Fruit fly (Drosophila melanogaster) whole organism, wandering third instar larva: ENCODE data around the gene CG4660.

Experiments
- Abd-B ChIP-seq: fragments of >200 bp; optimal IDR thresholded peaks from 2 replicates; lab custom pipeline; 2017; ENCODE audit warnings: missing biosample characterization, missing genetic modification characterization
- CG32264 ChIP-seq: fragments of 200-800 bp; sonication (Bioruptor generic); optimal IDR thresholded peaks from 2 replicates; lab custom pipeline; 2016; ENCODE audit warnings: missing biosample characterization, missing genetic modification characterization
- CG9705 ChIP-seq: fragments of 200-800 bp; sonication (Bioruptor generic); optimal IDR thresholded peaks from 2 replicates; lab custom pipeline; 2018; ENCODE audit warnings: missing biosample characterization, mild to moderate bottlenecking, missing genetic modification characterization
- Dfd ChIP-seq: fragments of >200 bp; optimal IDR thresholded peaks from 2 replicates; lab custom pipeline; 2017; ENCODE audit warnings: missing biosample characterization, missing genetic modification characterization
- Dif ChIP-seq: fragments of 200-275, 200-300 bp; sonication (Bioruptor generic); optimal IDR thresholded peaks from 2 replicates; lab custom pipeline; 2018; ENCODE audit warnings: missing biosample characterization, missing genetic modification characterization; ENCODE audit not compliant: partially characterized antibody
- HLH106 ChIP-seq: fragments of 200-800 bp; optimal IDR thresholded peaks from 3 replicates; lab custom pipeline; 2019; ENCODE audit warnings: missing biosample characterization, mild to moderate bottlenecking, missing genetic modification characterization, moderate library complexity
- Hnf4 ChIP-seq: fragments of 200-800 bp; sonication (Bioruptor generic); optimal IDR thresholded peaks from 2 replicates; lab custom pipeline; 2016; ENCODE audit warnings: missing biosample characterization, mild to moderate bottlenecking, missing genetic modification characterization
- Hr78 ChIP-seq: fragments of >200 bp; optimal IDR thresholded peaks from 2 replicates; lab custom pipeline; 2017; ENCODE audit warnings: missing biosample characterization, missing genetic modification characterization
- Hr83 ChIP-seq: fragments of 200-300 bp; sonication (Bioruptor generic); optimal IDR thresholded peaks from 2 replicates; lab custom pipeline; 2016; ENCODE audit warnings: missing biosample characterization, mild to moderate bottlenecking, missing genetic modification characterization, moderate library complexity; ENCODE audit not compliant: poor library complexity, severe bottlenecking
- Jra ChIP-seq: sonication (Bioruptor generic); optimal IDR thresholded peaks from 2 replicates; lab custom pipeline; 2016; ENCODE audit warnings: missing biosample characterization, missing genetic modification characterization
- Mio ChIP-seq: sonication (Bioruptor generic); optimal IDR thresholded peaks from 2 replicates; lab custom pipeline; 2016; ENCODE audit warnings: missing biosample characterization, missing genetic modification characterization
- N ChIP-seq: fragments of >200 bp; optimal IDR thresholded peaks from 2 replicates; lab custom pipeline; 2018; ENCODE audit warnings: missing biosample characterization, missing external identifiers, missing genetic modification characterization
- OdsH ChIP-seq: fragments of 200-800 bp; sonication (Bioruptor generic); optimal IDR thresholded peaks from 2 replicates; lab custom pipeline; 2016; ENCODE audit warnings: missing biosample characterization, mild to moderate bottlenecking, missing genetic modification characterization
- Rel ChIP-seq, 2 experiments: fragments of 200-800 bp; sonication (Bioruptor generic) in 1 of 2; optimal IDR thresholded peaks; 2 replicates in 1 of 2; 3 replicates in 1 of 2; lab custom pipeline; 2016 to 2019; ENCODE audit warnings: mild to moderate bottlenecking in 2 of 2, missing biosample characterization in 2 of 2, missing genetic modification characterization in 2 of 2, moderate library complexity in 1 of 2
- Sp1 ChIP-seq: fragments of 200-800 bp; sonication (Bioruptor generic); optimal IDR thresholded peaks from 3 replicates; lab custom pipeline; 2019; ENCODE audit warnings: missing biosample characterization, mild to moderate bottlenecking, missing genetic modification characterization, moderate library complexity
- Vsx2 ChIP-seq: fragments of 200-300, 225-300 bp; sonication (Bioruptor generic); optimal IDR thresholded peaks from 2 replicates; lab custom pipeline; 2018; ENCODE audit warnings: missing biosample characterization, missing genetic modification characterization; ENCODE audit not compliant: partially characterized antibody
- br ChIP-seq: fragments of 200-800 bp; sonication (Bioruptor generic); optimal IDR thresholded peaks from 2 replicates; lab custom pipeline; 2016; ENCODE audit warnings: missing biosample characterization, missing genetic modification characterization
- dl ChIP-seq, 2 experiments: fragments of 175-275, 200-275 bp in 1 of 2; fragments of 200-275 bp in 1 of 2; sonication (Bioruptor generic); optimal IDR thresholded peaks; lab custom pipeline; 2018; ENCODE audit warnings: mild to moderate bottlenecking in 2 of 2, missing biosample characterization in 2 of 2, missing genetic modification characterization in 2 of 2, moderate library complexity in 2 of 2; ENCODE audit not compliant: partially characterized antibody in 2 of 2, insufficient read depth in 1 of 2
- dmrt93B ChIP-seq: fragments of 200-800 bp; sonication (Bioruptor generic); optimal IDR thresholded peaks from 2 replicates; lab custom pipeline; 2018; ENCODE audit warnings: missing biosample characterization, mild to moderate bottlenecking, missing genetic modification characterization
- dsf ChIP-seq: sonication (Bioruptor generic); optimal IDR thresholded peaks from 2 replicates; lab custom pipeline; 2016; ENCODE audit warnings: missing biosample characterization, missing genetic modification characterization, borderline replicate concordance
- ey ChIP-seq: fragments of 200-800 bp; sonication (Bioruptor generic); optimal IDR thresholded peaks from 2 replicates; lab custom pipeline; 2016; ENCODE audit warnings: missing biosample characterization, missing genetic modification characterization
- foxo ChIP-seq, 2 experiments: fragments of 200-800 bp; sonication (Bioruptor generic); optimal IDR thresholded peaks; 2 replicates in 1 of 2; 3 replicates in 1 of 2; lab custom pipeline; 2016 to 2017; ENCODE audit warnings: missing biosample characterization in 2 of 2, missing genetic modification characterization in 2 of 2
- fru ChIP-seq: fragments of 200-800 bp; sonication (Bioruptor generic); optimal IDR thresholded peaks from 3 replicates; lab custom pipeline; 2016; ENCODE audit warnings: missing biosample characterization, mild to moderate bottlenecking, missing genetic modification characterization
- h ChIP-seq: fragments of 200-800 bp; sonication (Bioruptor generic); optimal IDR thresholded peaks from 3 replicates; lab custom pipeline; 2016; ENCODE audit warnings: missing biosample characterization, mild to moderate bottlenecking, missing genetic modification characterization
- lola ChIP-seq: fragments of >200 bp; optimal IDR thresholded peaks from 2 replicates; lab custom pipeline; 2017; ENCODE audit warnings: missing biosample characterization, missing genetic modification characterization
- psq ChIP-seq: fragments of 200-800 bp; sonication (Bioruptor generic); optimal IDR thresholded peaks from 3 replicates; lab custom pipeline; 2017; ENCODE audit warnings: missing biosample characterization, mild to moderate bottlenecking, missing genetic modification characterization, moderate library complexity
- rgr ChIP-seq: fragments of 200-800 bp; sonication (Bioruptor generic); optimal IDR thresholded peaks from 3 replicates; lab custom pipeline; 2016; ENCODE audit warnings: missing biosample characterization, mild to moderate bottlenecking, missing genetic modification characterization
- sage ChIP-seq: fragments of 200-800 bp; sonication (Bioruptor generic); optimal IDR thresholded peaks from 2 replicates; lab custom pipeline; 2016; ENCODE audit warnings: missing biosample characterization, mild to moderate bottlenecking, missing genetic modification characterization
- sv ChIP-seq: fragments of 200-800 bp; sonication (Bioruptor generic); optimal IDR thresholded peaks from 3 replicates; lab custom pipeline; 2016; ENCODE audit warnings: missing biosample characterization, missing genetic modification characterization
- tai ChIP-seq: sonication (Bioruptor generic); optimal IDR thresholded peaks from 2 replicates; lab custom pipeline; 2016; ENCODE audit warnings: missing biosample characterization, missing genetic modification characterization
- usp ChIP-seq: fragments of >200 bp; optimal IDR thresholded peaks from 2 replicates; lab custom pipeline; 2017; ENCODE audit warnings: missing biosample characterization, missing genetic modification characterization

CG4660 gene

DNA sequence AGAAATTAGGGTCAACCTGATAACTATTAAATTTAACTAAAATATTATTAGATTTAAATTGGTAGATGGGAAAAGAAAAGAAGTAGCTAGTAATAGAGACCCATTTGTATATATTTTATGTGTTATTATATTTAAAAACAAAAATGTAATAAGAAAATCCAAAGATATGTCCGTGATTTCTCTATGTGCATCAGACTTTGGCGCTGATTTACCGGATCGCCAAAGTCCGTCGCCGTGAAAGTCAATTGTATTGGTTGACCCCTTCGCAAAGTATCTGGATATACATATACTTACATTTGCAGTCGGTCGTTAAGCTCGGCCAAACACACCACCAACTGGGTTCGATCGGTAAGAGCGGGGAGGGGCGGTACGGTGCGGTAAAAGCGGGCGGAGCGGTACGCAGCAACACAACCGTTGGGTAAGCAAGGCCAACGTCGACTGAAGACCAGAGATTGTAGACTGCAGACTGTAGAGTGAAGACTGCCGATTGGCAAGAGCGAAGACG, 4.1 kb downstream of the CG4660 start (continued):
- TF ChIP-seq CG9705 (GFP tag; lab: Kevin White, UChicago) (peak; percentile 25), Hr83 (GFP tag; lab: Kevin White, UChicago) (no peak), foxo (GFP tag; optimal IDR thresholded peaks at IDR 0.05; lab: Kevin White, UChicago) (peak in 1 of 2 experiments; percentile 50)
- TF ChIP-seq, all 38 proteins: peak for 10

DNA sequence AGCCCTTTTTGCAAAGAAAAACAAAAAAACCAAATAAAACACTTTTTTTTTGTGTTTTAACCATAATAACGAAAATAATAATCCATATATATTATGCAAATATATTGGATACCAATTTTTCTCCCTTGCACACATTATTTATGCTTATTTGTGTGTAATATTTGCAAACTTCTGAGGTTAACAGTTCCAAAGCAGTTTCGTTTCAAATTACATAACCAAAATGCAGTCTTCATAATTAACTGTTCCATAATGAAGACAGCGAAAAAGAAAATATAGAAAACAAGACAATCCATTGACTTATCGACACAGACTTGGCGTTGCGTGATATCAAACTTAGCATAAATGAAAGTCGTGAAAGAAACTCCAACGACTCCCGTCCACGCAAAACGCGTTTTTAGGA, 5.6 kb downstream of the CG4660 start:
- TF ChIP-seq HLH106 (tag; lab: Kevin White, UChicago) (no peak), dmrt93B (GFP tag; lab: Kevin White, UChicago) (no peak), dl (GFP tag; optimal IDR thresholded peaks at IDR 0.05; lab: Kevin White, UChicago; ENCODE audit: insufficient read depth in 1 of 2, partially characterized antibody in 2 of 2) (no peak), Hnf4 (GFP tag; lab: Kevin White, UChicago) (no peak), Jra (GFP tag; lab: Kevin White, UChicago) (no peak), Mio (no peak), Vsx2 (GFP tag; lab: Kevin White, UChicago) (no peak), tai (no peak), psq (GFP tag; lab: Kevin White, UChicago) (no peak), Hr78 (GFP tag; lab: Kevin White, UChicago) (no peak), OdsH (GFP tag; lab: Kevin White, UChicago) (no peak)
- TF ChIP-seq, all 38 proteins: peak for 0

dm6 chrX:6074845-6075244, 6.3 kb downstream of the CG4660 start, which contains the start of gene Tsp5D:
TSS of gene Tsp5D (minus strand) at chrX:6074857.
- TF ChIP-seq Abd-B (no peak), sv (GFP tag; lab: Kevin White, UChicago) (peak; percentile 56), h (GFP tag; lab: Kevin White, UChicago) (peak; percentile 38), fru (GFP tag; lab: Kevin White, UChicago) (peak; percentile 26), HLH106 (tag; lab: Kevin White, UChicago) (peak; percentile 46), rgr (no peak), dl (GFP tag; optimal IDR thresholded peaks at IDR 0.05; lab: Kevin White, UChicago; ENCODE audit: insufficient read depth in 1 of 2, partially characterized antibody in 2 of 2) (no peak), psq (GFP tag; lab: Kevin White, UChicago) (peak; percentile 11), N (GFP tag; lab: Kevin White, UChicago) (no peak), foxo (GFP tag; optimal IDR thresholded peaks at IDR 0.05; lab: Kevin White, UChicago) (peak in 1 of 2 experiments; percentile 19)
- TF ChIP-seq, all 38 proteins: peak for 6

dm6 chrX:6068714-6069113, 12.5 kb downstream of the CG4660 start:
- TF ChIP-seq tai (no peak), sage (GFP tag; lab: Kevin White, UChicago) (no peak), foxo (GFP tag; optimal IDR thresholded peaks at IDR 0.05; lab: Kevin White, UChicago) (no peak), dsf (GFP tag; lab: Kevin White, UChicago) (no peak), h (GFP tag; lab: Kevin White, UChicago) (no peak), Rel (GFP tag; optimal IDR thresholded peaks at IDR 0.05; lab: Kevin White, UChicago) (no peak), Rel (tag; optimal IDR thresholded peaks at IDR 0.05; lab: Kevin White, UChicago) (no peak), Dif (GFP tag; lab: Kevin White, UChicago) (no peak), Dfd (GFP tag; lab: Kevin White, UChicago) (no peak), fru (GFP tag; lab: Kevin White, UChicago) (no peak), Mio (no peak), dl (GFP tag; optimal IDR thresholded peaks at IDR 0.05; lab: Kevin White, UChicago; ENCODE audit: insufficient read depth in 1 of 2, partially characterized antibody in 2 of 2) (no peak), OdsH (GFP tag; lab: Kevin White, UChicago) (no peak), br (GFP tag; lab: Kevin White, UChicago) (no peak), usp (GFP tag; lab: Kevin White, UChicago) (no peak), CG32264 (GFP tag; lab: Kevin White, UChicago) (no peak), lola (GFP tag; lab: Kevin White, UChicago) (no peak), CG9705 (GFP tag; lab: Kevin White, UChicago) (no peak), Jra (GFP tag; lab: Kevin White, UChicago) (no peak), Sp1 (GFP tag; lab: Kevin White, UChicago) (no peak), ey (GFP tag; lab: Kevin White, UChicago) (no peak)
- TF ChIP-seq, all 38 proteins: peak for 0
